Worm (Caenorhabditis elegans) whole organism, L4 larva: ENCODE data around the gene polq-1.

Source experiments
- Y5F2A.4 ChIP-seq: fragments of 200-800 bp; sonication (Bioruptor generic); optimal IDR thresholded peaks from 2 replicates; lab custom pipeline; 2018; ENCODE audit warnings: mild to moderate bottlenecking, missing genetic modification characterization, missing compliant biosample characterization
- dve-1 ChIP-seq: sonication (generic microtip); optimal IDR thresholded peaks from 2 replicates; lab custom pipeline; 2017; ENCODE audit warnings: antibody characterized with exemption, mild to moderate bottlenecking, missing genetic modification characterization, missing compliant biosample characterization; ENCODE audit not compliant: insufficient read depth
- hlh-30 ChIP-seq: sonication (generic microtip); optimal IDR thresholded peaks from 2 replicates; lab custom pipeline; 2017; ENCODE audit warnings: antibody characterized with exemption, mild to moderate bottlenecking, missing genetic modification characterization, missing compliant biosample characterization; ENCODE audit not compliant: insufficient read depth

DNA sequence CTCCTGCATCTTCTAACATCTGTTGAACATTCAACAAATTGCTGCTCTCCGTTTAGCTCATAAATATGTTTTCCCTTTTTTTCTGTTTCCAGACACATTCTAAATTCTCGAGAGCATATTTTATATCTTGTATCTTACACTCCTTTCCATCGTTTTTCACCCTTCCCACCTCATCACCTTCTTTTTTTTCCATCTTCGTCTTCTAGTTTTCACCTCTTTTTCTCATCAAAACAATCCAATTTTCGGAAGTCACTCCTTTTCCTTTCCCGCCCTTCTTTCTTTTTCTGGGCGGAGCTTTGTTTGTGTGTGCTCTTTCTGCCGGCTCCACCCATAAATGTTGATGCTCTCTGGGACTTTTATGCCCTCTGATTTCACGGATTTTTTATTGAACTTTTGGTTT lies 19.9 kb upstream of the polq-1 start:
- TF ChIP-seq Y5F2A.4 (no peak), dve-1 (tag; lab: Kevin White, UChicago) (no peak), hlh-30 (no peak)
